Fruit fly (Drosophila melanogaster) S2 (cell line): ENCODE measurements around the gene Rai1.

Experiments
- CG8478 ChIP-seq: fragments of >200 bp; optimal IDR thresholded peaks from 2 replicates; lab custom pipeline; 2018
- CTCF ChIP-seq, 2 experiments: fragments of >200 bp; optimal IDR thresholded peaks; 2 replicates each; lab custom pipeline; 2018

The Rai1 gene

dm6 chrX:16793129-16793748 lies 9.9 kb downstream of the Rai1 start:
- TF ChIP-seq CTCF (optimal IDR thresholded peaks at IDR 0.05; lab: Kevin White, UChicago) (no peak), CG8478 (no peak)

dm6 chrX:16791920-16792829 lies 11.0 kb downstream of the Rai1 start, which contains the start of gene CG4768:
CG4768 (plus strand) TSS chrX:16792119.
- no peak for TF ChIP-seq CTCF (optimal IDR thresholded peaks at IDR 0.05; lab: Kevin White, UChicago)
- TF ChIP-seq CG8478 = no peak

dm6 chrX:16791058-16791457 lies 12.1 kb downstream of the Rai1 start, which contains the start of gene Rrp45:
Rrp45 (minus strand) TSS chrX:16791266.
- TF ChIP-seq CG8478 = no peak
- no peak for TF ChIP-seq CTCF (optimal IDR thresholded peaks at IDR 0.05; lab: Kevin White, UChicago)

DNA sequence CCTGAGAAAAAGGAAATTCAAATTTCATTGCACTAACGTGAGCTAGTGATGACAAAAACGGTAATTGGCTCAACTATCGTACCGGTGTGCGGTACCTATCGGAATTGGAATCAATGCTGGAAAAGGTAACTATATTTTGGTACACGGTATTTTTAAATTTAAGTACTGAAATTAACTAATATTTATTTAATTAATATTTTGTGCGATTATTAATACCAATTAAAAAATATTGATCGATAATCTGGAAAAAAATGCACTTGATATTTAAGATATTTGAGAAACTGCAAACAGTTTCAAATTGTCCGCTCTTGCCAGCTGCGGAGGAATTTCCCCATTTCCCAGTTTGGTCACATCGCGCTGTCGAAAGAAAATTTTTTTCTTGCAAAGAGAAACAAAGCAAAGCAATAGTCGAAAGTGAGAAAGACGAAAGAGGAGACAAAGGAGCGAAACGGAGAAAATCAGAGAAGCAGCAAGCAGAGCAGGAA lies 15.7 kb downstream of the Rai1 start:
- TF ChIP-seq CTCF (optimal IDR thresholded peaks at IDR 0.05; lab: Kevin White, UChicago) = no peak
- TF ChIP-seq CG8478 = no peak

- no peak for TF ChIP-seq CG8478
- no peak for TF ChIP-seq CTCF (optimal IDR thresholded peaks at IDR 0.05; lab: Kevin White, UChicago)
Observed at dm6 chrX:16786860-16787415, 16.2 kb downstream of the Rai1 start, which contains the start of the genes CG9609 and Sap30. CG9609 (minus strand) TSS chrX:16787008. Sap30 (plus strand) TSS chrX:16787283.

DNA sequence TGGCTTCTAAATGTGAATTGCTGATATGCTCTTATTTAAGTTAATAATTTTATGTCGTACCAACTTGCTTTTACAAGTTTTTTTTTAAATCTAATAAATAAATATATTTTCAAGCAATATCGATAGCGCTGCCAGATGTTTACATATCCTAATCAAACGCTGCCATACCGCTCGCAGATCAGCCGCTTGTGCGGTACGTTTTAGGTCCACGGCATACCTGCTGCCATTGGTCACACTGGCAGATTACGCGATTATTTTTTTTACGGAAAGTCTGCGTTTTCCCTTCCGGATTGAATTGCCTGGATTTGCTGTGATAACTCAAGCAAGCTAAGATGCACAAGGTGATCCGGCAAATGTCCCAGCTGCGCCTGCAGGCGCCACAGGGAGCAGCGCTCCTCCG lies 19.4 kb downstream of the Rai1 start, which contains the start of gene mRpL22:
mRpL22 (plus strand) TSS at position 191 of the 400 bp plus-strand sequence.
- TF ChIP-seq CTCF (optimal IDR thresholded peaks at IDR 0.05; lab: Kevin White, UChicago) (peak in 1 of 2 experiments; percentile 31), CG8478 (no peak)

dm6 chrX:16783141-16783715 lies 19.9 kb downstream of the Rai1 start, which contains the start of gene if:
if (minus strand) TSS chrX:16783434.
- no peak for TF ChIP-seq CG8478

dm6 chrX:16782175-16782916 lies 20.8 kb downstream of the Rai1 start:
- TF ChIP-seq CTCF (optimal IDR thresholded peaks at IDR 0.05; lab: Kevin White, UChicago) (no peak), CG8478 (no peak)

dm6 chrX:16781055-16781454 lies 22.1 kb downstream of the Rai1 start:
- TF ChIP-seq CG8478 (no peak), CTCF (optimal IDR thresholded peaks at IDR 0.05; lab: Kevin White, UChicago) (no peak)

dm6 chrX:16780244-16780643 lies 22.9 kb downstream of the Rai1 start:
- TF ChIP-seq CG8478 (no peak), CTCF (optimal IDR thresholded peaks at IDR 0.05; lab: Kevin White, UChicago) (no peak)

DNA sequence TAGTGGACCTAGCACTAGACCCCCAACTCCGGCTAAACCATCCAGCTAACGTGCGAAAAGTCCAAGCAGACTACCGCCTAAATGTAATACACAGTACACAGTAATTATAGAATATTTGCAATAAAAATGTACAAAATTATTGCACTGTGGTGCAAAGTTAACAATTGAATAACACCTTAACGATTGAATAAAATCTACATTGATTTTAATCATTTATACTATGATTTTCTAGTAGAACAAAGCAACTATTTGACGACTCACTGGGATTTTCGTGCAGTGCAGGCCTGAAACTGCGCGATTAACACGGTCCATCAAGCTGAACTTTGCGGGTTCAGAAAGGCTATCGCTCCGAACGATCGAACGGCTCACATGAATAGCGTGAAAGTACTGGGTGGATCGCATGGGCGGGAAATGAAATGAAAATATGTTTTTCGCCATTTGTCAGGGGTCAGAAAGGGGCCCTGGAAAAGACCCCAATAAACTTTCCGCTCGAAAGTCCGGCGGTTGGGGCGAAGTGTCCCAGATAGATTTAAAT lies 24.9 kb downstream of the Rai1 start:
- TF ChIP-seq CG8478 = no peak
- TF ChIP-seq CTCF (optimal IDR thresholded peaks at IDR 0.05; lab: Kevin White, UChicago) = no peak

DNA sequence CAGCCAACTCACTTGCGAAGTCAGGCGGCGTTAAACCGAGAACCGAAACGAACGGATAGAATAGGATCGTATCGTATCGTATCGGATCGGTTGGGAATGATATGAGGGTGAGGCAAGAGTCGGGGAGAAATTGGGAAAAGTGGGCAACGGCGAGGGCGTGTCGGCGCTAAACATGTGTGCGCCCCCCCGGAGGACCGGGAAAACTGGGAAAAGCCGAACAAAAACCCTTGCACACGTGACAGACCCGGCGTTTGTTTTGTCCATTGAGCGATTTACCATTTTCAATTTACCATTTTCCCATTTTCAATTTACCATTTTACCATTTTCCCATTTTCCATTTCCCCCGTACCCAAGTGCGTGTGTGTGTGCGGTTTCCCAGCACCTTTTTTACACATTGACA lies 28.1 kb downstream of the Rai1 start:
- TF ChIP-seq CTCF (optimal IDR thresholded peaks at IDR 0.05; lab: Kevin White, UChicago) (no peak), CG8478 (no peak)

dm6 chrX:16774201-16775061 lies 28.7 kb downstream of the Rai1 start:
- TF ChIP-seq CG8478 (no peak), CTCF (optimal IDR thresholded peaks at IDR 0.05; lab: Kevin White, UChicago) (no peak)
